Fruit fly (Drosophila melanogaster) whole organism, wandering third instar larva: ENCODE results near the gene CG5592.
A peak's percentile ranks its signal among the peaks of the same experiment; 100 is the strongest.

Experiments used
- Abd-B ChIP-seq: fragments of >200 bp; optimal IDR thresholded peaks from 2 replicates; lab custom pipeline; 2017; ENCODE audit warnings: missing biosample characterization, missing genetic modification characterization
- CG32264 ChIP-seq: fragments of 200-800 bp; sonication (Bioruptor generic); optimal IDR thresholded peaks from 2 replicates; lab custom pipeline; 2016; ENCODE audit warnings: missing biosample characterization, missing genetic modification characterization
- CG9705 ChIP-seq: fragments of 200-800 bp; sonication (Bioruptor generic); optimal IDR thresholded peaks from 2 replicates; lab custom pipeline; 2018; ENCODE audit warnings: missing biosample characterization, mild to moderate bottlenecking, missing genetic modification characterization
- CrebA ChIP-seq: fragments of 200-800 bp; sonication (Bioruptor generic); optimal IDR thresholded peaks from 2 replicates; lab custom pipeline; 2016; ENCODE audit warnings: missing biosample characterization, mild to moderate bottlenecking, missing genetic modification characterization, borderline replicate concordance
- Dif ChIP-seq: fragments of 200-275, 200-300 bp; sonication (Bioruptor generic); optimal IDR thresholded peaks from 2 replicates; lab custom pipeline; 2018; ENCODE audit warnings: missing biosample characterization, missing genetic modification characterization; ENCODE audit not compliant: partially characterized antibody
- HLH106 ChIP-seq: fragments of 200-800 bp; optimal IDR thresholded peaks from 3 replicates; lab custom pipeline; 2019; ENCODE audit warnings: missing biosample characterization, mild to moderate bottlenecking, missing genetic modification characterization, moderate library complexity
- Hnf4 ChIP-seq: fragments of 200-800 bp; sonication (Bioruptor generic); optimal IDR thresholded peaks from 2 replicates; lab custom pipeline; 2016; ENCODE audit warnings: missing biosample characterization, mild to moderate bottlenecking, missing genetic modification characterization
- Hr78 ChIP-seq: fragments of >200 bp; optimal IDR thresholded peaks from 2 replicates; lab custom pipeline; 2017; ENCODE audit warnings: missing biosample characterization, missing genetic modification characterization
- Hr83 ChIP-seq: fragments of 200-300 bp; sonication (Bioruptor generic); optimal IDR thresholded peaks from 2 replicates; lab custom pipeline; 2016; ENCODE audit warnings: missing biosample characterization, mild to moderate bottlenecking, missing genetic modification characterization, moderate library complexity; ENCODE audit not compliant: poor library complexity, severe bottlenecking
- Mio ChIP-seq: sonication (Bioruptor generic); optimal IDR thresholded peaks from 2 replicates; lab custom pipeline; 2016; ENCODE audit warnings: missing biosample characterization, missing genetic modification characterization
- Myc ChIP-seq: fragments of >200 bp; optimal IDR thresholded peaks from 2 replicates; lab custom pipeline; 2017
- OdsH ChIP-seq: fragments of 200-800 bp; sonication (Bioruptor generic); optimal IDR thresholded peaks from 2 replicates; lab custom pipeline; 2016; ENCODE audit warnings: missing biosample characterization, mild to moderate bottlenecking, missing genetic modification characterization
- Sp1 ChIP-seq: fragments of 200-800 bp; sonication (Bioruptor generic); optimal IDR thresholded peaks from 3 replicates; lab custom pipeline; 2019; ENCODE audit warnings: missing biosample characterization, mild to moderate bottlenecking, missing genetic modification characterization, moderate library complexity
- Vsx2 ChIP-seq: fragments of 200-300, 225-300 bp; sonication (Bioruptor generic); optimal IDR thresholded peaks from 2 replicates; lab custom pipeline; 2018; ENCODE audit warnings: missing biosample characterization, missing genetic modification characterization; ENCODE audit not compliant: partially characterized antibody
- br ChIP-seq: fragments of 200-800 bp; sonication (Bioruptor generic); optimal IDR thresholded peaks from 2 replicates; lab custom pipeline; 2016; ENCODE audit warnings: missing biosample characterization, missing genetic modification characterization
- brk ChIP-seq: fragments of 200-800 bp; sonication (Bioruptor generic); optimal IDR thresholded peaks from 2 replicates; lab custom pipeline; 2016; ENCODE audit warnings: missing biosample characterization, mild to moderate bottlenecking, missing genetic modification characterization
- dl ChIP-seq, 2 experiments: fragments of 175-275, 200-275 bp in 1 of 2; fragments of 200-275 bp in 1 of 2; sonication (Bioruptor generic); optimal IDR thresholded peaks; lab custom pipeline; 2018; ENCODE audit warnings: mild to moderate bottlenecking in 2 of 2, missing biosample characterization in 2 of 2, missing genetic modification characterization in 2 of 2, moderate library complexity in 2 of 2; ENCODE audit not compliant: partially characterized antibody in 2 of 2, insufficient read depth in 1 of 2
- dsf ChIP-seq: sonication (Bioruptor generic); optimal IDR thresholded peaks from 2 replicates; lab custom pipeline; 2016; ENCODE audit warnings: missing biosample characterization, missing genetic modification characterization, borderline replicate concordance
- ey ChIP-seq: fragments of 200-800 bp; sonication (Bioruptor generic); optimal IDR thresholded peaks from 2 replicates; lab custom pipeline; 2016; ENCODE audit warnings: missing biosample characterization, missing genetic modification characterization
- foxo ChIP-seq, 2 experiments: fragments of 200-800 bp; sonication (Bioruptor generic); optimal IDR thresholded peaks; 2 replicates in 1 of 2; 3 replicates in 1 of 2; lab custom pipeline; 2016 to 2017; ENCODE audit warnings: missing biosample characterization in 2 of 2, missing genetic modification characterization in 2 of 2
- h ChIP-seq: fragments of 200-800 bp; sonication (Bioruptor generic); optimal IDR thresholded peaks from 3 replicates; lab custom pipeline; 2016; ENCODE audit warnings: missing biosample characterization, mild to moderate bottlenecking, missing genetic modification characterization
- jim ChIP-seq: fragments of 175-275, 200-325 bp; sonication (Bioruptor generic); optimal IDR thresholded peaks from 2 replicates; lab custom pipeline; 2016; ENCODE audit warnings: missing biosample characterization, mild to moderate bottlenecking, missing genetic modification characterization
- lola ChIP-seq: fragments of >200 bp; optimal IDR thresholded peaks from 2 replicates; lab custom pipeline; 2017; ENCODE audit warnings: missing biosample characterization, missing genetic modification characterization
- pan ChIP-seq: fragments of >200 bp; optimal IDR thresholded peaks from 2 replicates; lab custom pipeline; 2017
- psq ChIP-seq: fragments of 200-800 bp; sonication (Bioruptor generic); optimal IDR thresholded peaks from 3 replicates; lab custom pipeline; 2017; ENCODE audit warnings: missing biosample characterization, mild to moderate bottlenecking, missing genetic modification characterization, moderate library complexity
- sv ChIP-seq: fragments of 200-800 bp; sonication (Bioruptor generic); optimal IDR thresholded peaks from 3 replicates; lab custom pipeline; 2016; ENCODE audit warnings: missing biosample characterization, missing genetic modification characterization
- tai ChIP-seq: sonication (Bioruptor generic); optimal IDR thresholded peaks from 2 replicates; lab custom pipeline; 2016; ENCODE audit warnings: missing biosample characterization, missing genetic modification characterization
- usp ChIP-seq: fragments of >200 bp; optimal IDR thresholded peaks from 2 replicates; lab custom pipeline; 2017; ENCODE audit warnings: missing biosample characterization, missing genetic modification characterization
- woc ChIP-seq: sonication (Bioruptor generic); optimal IDR thresholded peaks from 2 replicates; lab custom pipeline; 2016; ENCODE audit warnings: missing biosample characterization, mild to moderate bottlenecking, missing genetic modification characterization

The CG5592 gene

dm6 chr3L:5932363-5932914, 35.0 kb downstream of the CG5592 start, which contains the start of gene Rcc1:
Rcc1 (minus strand) TSS chr3L:5932773.
- TF ChIP-seq sv = no peak
- no peak for TF ChIP-seq CrebA
- TF ChIP-seq Myc (lab: Kevin White, UChicago) = peak; percentile 98
- peak in 1 of 2 experiments; percentile 2 for TF ChIP-seq foxo (GFP tag; optimal IDR thresholded peaks at IDR 0.05; lab: Kevin White, UChicago)
- TF ChIP-seq Abd-B (GFP tag; lab: Kevin White, UChicago) = no peak
- no peak for TF ChIP-seq Vsx2 (GFP tag; lab: Kevin White, UChicago)
- TF ChIP-seq psq (GFP tag; lab: Kevin White, UChicago) = no peak
- TF ChIP-seq lola = no peak
- TF ChIP-seq tai (GFP tag; lab: Kevin White, UChicago) = no peak
- TF ChIP-seq HLH106 (tag; lab: Kevin White, UChicago) = peak; percentile 3
- no peak for TF ChIP-seq Hnf4 (GFP tag; lab: Kevin White, UChicago)

- TF ChIP-seq Mio (no peak), HLH106 (tag; lab: Kevin White, UChicago) (no peak), brk (GFP tag; lab: Kevin White, UChicago) (no peak), CG32264 (GFP tag; lab: Kevin White, UChicago) (no peak), Abd-B (GFP tag; lab: Kevin White, UChicago) (no peak), lola (no peak), Hr83 (GFP tag; lab: Kevin White, UChicago) (no peak), Sp1 (no peak), jim (GFP tag; lab: Kevin White, UChicago) (no peak), ey (no peak), Dif (no peak), dl (GFP tag; optimal IDR thresholded peaks at IDR 0.05; lab: Kevin White, UChicago; ENCODE audit: insufficient read depth in 1 of 2, partially characterized antibody in 2 of 2) (no peak), dsf (GFP tag; lab: Kevin White, UChicago) (no peak), Myc (lab: Kevin White, UChicago) (no peak)
Measured at dm6 chr3L:5940431-5940830, 43.0 kb downstream of the CG5592 start.

dm6 chr3L:5941086-5941485, 43.6 kb downstream of the CG5592 start:
- TF ChIP-seq CG9705 (no peak), h (GFP tag; lab: Kevin White, UChicago) (no peak), usp (GFP tag; lab: Kevin White, UChicago) (no peak), foxo (GFP tag; optimal IDR thresholded peaks at IDR 0.05; lab: Kevin White, UChicago) (peak in 1 of 2 experiments; percentile 1), CrebA (no peak), tai (GFP tag; lab: Kevin White, UChicago) (no peak), br (GFP tag; lab: Kevin White, UChicago) (peak; percentile 19), woc (GFP tag; lab: Kevin White, UChicago) (no peak), psq (GFP tag; lab: Kevin White, UChicago) (no peak)

dm6 chr3L:5941508-5941907, 44.1 kb downstream of the CG5592 start:
- peak; percentile 11 for TF ChIP-seq OdsH (GFP tag; lab: Kevin White, UChicago)
- no peak for TF ChIP-seq Myc (lab: Kevin White, UChicago)
- peak; percentile 44 for TF ChIP-seq HLH106 (tag; lab: Kevin White, UChicago)
- TF ChIP-seq br (GFP tag; lab: Kevin White, UChicago) = no peak
- TF ChIP-seq Sp1 = peak; percentile 15

- TF ChIP-seq pan (lab: Kevin White, UChicago) = no peak
- TF ChIP-seq lola = no peak
- TF ChIP-seq Hr78 = no peak
- TF ChIP-seq, all 38 proteins: peak for 0
Measured at dm6 chr3L:5943348-5943904, 46.0 kb downstream of the CG5592 start.

- no peak for TF ChIP-seq lola
Measured at dm6 chr3L:5945571-5945970, 48.1 kb downstream of the CG5592 start.
